Worm (Caenorhabditis elegans) whole organism, young adult: ENCODE results near the gene mab-23.

Experiments used
- B0336.3 ChIP-seq: fragments of 200-800 bp; sonication (Bioruptor generic); IDR thresholded peaks from 2 replicates; pipeline ENCODE4 v1.3.6; 2022; ENCODE audit warnings: missing genetic modification characterization, missing compliant biosample characterization
- D2030.7 ChIP-seq: fragments of 200-800 bp; sonication (Bioruptor generic); IDR thresholded peaks from 2 replicates; pipeline ENCODE4 v1.3.6; 2022; ENCODE audit warnings: missing genetic modification reagents, missing genetic modification characterization, missing compliant biosample characterization
- F23B12.7 ChIP-seq: sonication (generic microtip); optimal IDR thresholded peaks from 2 replicates; lab custom pipeline; 2017; ENCODE audit warnings: missing genetic modification characterization, mild to moderate bottlenecking, missing compliant biosample characterization, antibody characterized with exemption, moderate library complexity; ENCODE audit not compliant: insufficient read depth
- K12H6.12 ChIP-seq: fragments of 200-800 bp; sonication (Bioruptor generic); optimal IDR thresholded peaks from 2 replicates; lab custom pipeline; 2018; ENCODE audit warnings: mild to moderate bottlenecking, missing genetic modification characterization, missing compliant biosample characterization
- Y53G8AR.9 ChIP-seq: fragments of 200-800 bp; sonication (Bioruptor generic); conservative IDR thresholded peaks from 2 replicates; pipeline ENCODE4 v1.3.6; 2022; ENCODE audit warnings: missing genetic modification reagents, missing genetic modification characterization, missing compliant biosample characterization
- bed-2 ChIP-seq: fragments of 200-800 bp; sonication (Bioruptor generic); IDR thresholded peaks from 2 replicates; pipeline ENCODE4 v1.3.6; 2022; ENCODE audit warnings: missing genetic modification reagents, missing genetic modification characterization, missing compliant biosample characterization
- ceh-27 ChIP-seq: fragments of 200-800 bp; sonication (Bioruptor generic); optimal IDR thresholded peaks from 2 replicates; lab custom pipeline; 2018; ENCODE audit warnings: mild to moderate bottlenecking, missing genetic modification characterization, moderate library complexity, missing compliant biosample characterization
- ceh-91 ChIP-seq: fragments of 200-800 bp; sonication (Bioruptor generic); IDR thresholded peaks from 2 replicates; pipeline ENCODE4 v1.3.6; 2022; ENCODE audit warnings: missing genetic modification reagents, missing genetic modification characterization, missing compliant biosample characterization
- die-1 ChIP-seq: sonication (generic microtip); optimal IDR thresholded peaks from 2 replicates; lab custom pipeline; 2016; ENCODE audit warnings: missing genotype, mild to moderate bottlenecking, missing genetic modification characterization, missing compliant biosample characterization
- dox-1 ChIP-seq: fragments of 200-800 bp; sonication (Bioruptor generic); IDR thresholded peaks from 2 replicates; pipeline ENCODE4 v1.3.6; 2022; ENCODE audit warnings: missing genetic modification reagents, missing genetic modification characterization, missing compliant biosample characterization
- egl-18 ChIP-seq: fragments of 200-800 bp; sonication (Bioruptor generic); IDR thresholded peaks from 2 replicates; pipeline ENCODE4 v1.3.6; 2022; ENCODE audit warnings: missing genetic modification reagents, missing genetic modification characterization, missing compliant biosample characterization
- egl-44 ChIP-seq: fragments of 200-800 bp; sonication (Bioruptor generic); IDR thresholded peaks from 2 replicates; pipeline ENCODE4 v1.3.6; 2022; ENCODE audit warnings: missing genetic modification reagents, missing genetic modification characterization, missing compliant biosample characterization
- egrh-3 ChIP-seq: fragments of 200-800 bp; sonication (Bioruptor generic); IDR thresholded peaks from 2 replicates; pipeline ENCODE4 v1.3.6; 2022; ENCODE audit warnings: missing genetic modification reagents, missing genetic modification characterization, missing compliant biosample characterization
- ets-4 ChIP-seq: fragments of 200-800 bp; sonication (Bioruptor generic); optimal IDR thresholded peaks from 2 replicates; lab custom pipeline; 2018; ENCODE audit warnings: mild to moderate bottlenecking, missing genetic modification characterization, missing compliant biosample characterization
- hlh-26 ChIP-seq: fragments of 200-800 bp; sonication (Bioruptor generic); conservative IDR thresholded peaks from 2 replicates; pipeline ENCODE4 v1.3.6; 2022; ENCODE audit warnings: missing genetic modification reagents, missing genetic modification characterization, missing compliant biosample characterization
- hmg-1.2 ChIP-seq: fragments of 200-800 bp; sonication (Bioruptor generic); IDR thresholded peaks from 2 replicates; pipeline ENCODE4 v1.3.6; 2022; ENCODE audit warnings: missing genetic modification reagents, missing genetic modification characterization, missing compliant biosample characterization
- hmg-20 ChIP-seq: fragments of 200-800 bp; sonication (Bioruptor generic); IDR thresholded peaks from 2 replicates; pipeline ENCODE4 v1.3.6; 2022; ENCODE audit warnings: missing genetic modification reagents, missing genetic modification characterization, missing compliant biosample characterization
- hrde-1 ChIP-seq: sonication (generic microtip); optimal IDR thresholded peaks from 2 replicates; lab custom pipeline; 2016; ENCODE audit warnings: missing genetic modification characterization, mild to moderate bottlenecking, missing compliant biosample characterization, moderate library complexity, missing genotype, missing genetic modification reagents, borderline replicate concordance
- lag-1 ChIP-seq: fragments of 200-800 bp; sonication (Bioruptor generic); IDR thresholded peaks from 2 replicates; pipeline ENCODE4 v1.3.6; 2022; ENCODE audit warnings: missing genetic modification reagents, missing genetic modification characterization, missing compliant biosample characterization
- lin-35 ChIP-seq, 3 experiments: fragments of 150-350 bp in 2 of 3; sonication (generic microtip) in 1 of 3; optimal IDR thresholded peaks; 2 replicates each; lab custom pipeline; 2014 to 2018; ENCODE audit warnings: missing biosample characterization in 3 of 3, missing genetic modification characterization in 3 of 3, missing genetic modification reagents in 3 of 3
- mes-4 ChIP-seq: sonication (generic microtip); optimal IDR thresholded peaks from 2 replicates; lab custom pipeline; 2016; ENCODE audit warnings: missing genotype, missing genetic modification characterization, missing compliant biosample characterization
- nfya-2 ChIP-seq: fragments of 200-800 bp; sonication (Bioruptor generic); IDR thresholded peaks from 2 replicates; pipeline ENCODE4 v1.3.6; 2022; ENCODE audit warnings: missing genetic modification reagents, missing genetic modification characterization, missing compliant biosample characterization
- nhr-120 ChIP-seq: fragments of 200-800 bp; sonication (Bioruptor generic); IDR thresholded peaks from 2 replicates; pipeline ENCODE4 v1.3.6; 2022; ENCODE audit warnings: missing genetic modification characterization, missing compliant biosample characterization
- nhr-80 ChIP-seq: sonication (generic microtip); optimal IDR thresholded peaks from 2 replicates; lab custom pipeline; 2016; ENCODE audit warnings: missing genetic modification characterization, missing compliant biosample characterization
- nhr-90 ChIP-seq: sonication (generic microtip); optimal IDR thresholded peaks from 2 replicates; lab custom pipeline; 2016; ENCODE audit warnings: missing genotype, mild to moderate bottlenecking, missing genetic modification characterization, missing compliant biosample characterization
- rcor-1 ChIP-seq: fragments of 200-800 bp; sonication (Bioruptor generic); IDR thresholded peaks from 2 replicates; pipeline ENCODE4 v1.3.6; 2022; ENCODE audit warnings: missing genetic modification reagents, missing genetic modification characterization, missing compliant biosample characterization
- rec-8 ChIP-seq, 2 experiments: sonication (generic microtip); optimal IDR thresholded peaks; 2 replicates each; lab custom pipeline; 2016; ENCODE audit warnings: mild to moderate bottlenecking in 2 of 2, missing genetic modification characterization in 2 of 2, missing genetic modification reagents in 2 of 2, missing genotype in 2 of 2, missing biosample characterization in 1 of 2, missing compliant biosample characterization in 1 of 2, moderate library complexity in 1 of 2
- sea-2 ChIP-seq: fragments of 200-800 bp; sonication (Bioruptor generic); IDR thresholded peaks from 2 replicates; pipeline ENCODE4 v1.3.6; 2022; ENCODE audit warnings: missing genetic modification characterization, missing compliant biosample characterization
- tbx-9 ChIP-seq: sonication (generic microtip); optimal IDR thresholded peaks from 2 replicates; lab custom pipeline; 2016; ENCODE audit warnings: borderline replicate concordance, missing genetic modification characterization, inconsistent platforms, missing compliant biosample characterization
- xnd-1 ChIP-seq: sonication (generic microtip); optimal IDR thresholded peaks from 2 replicates; lab custom pipeline; 2016; ENCODE audit warnings: missing genotype, missing genetic modification reagents, missing genetic modification characterization, missing compliant biosample characterization
- zim-3 ChIP-seq: sonication (generic microtip); optimal IDR thresholded peaks from 2 replicates; lab custom pipeline; 2017; ENCODE audit warnings: mild to moderate bottlenecking, missing genetic modification characterization, moderate library complexity, missing compliant biosample characterization
- ztf-26 ChIP-seq: sonication (generic microtip); optimal IDR thresholded peaks from 2 replicates; lab custom pipeline; 2017; ENCODE audit warnings: missing genetic modification characterization, missing compliant biosample characterization

mab-23 gene

ce11 chrV:10635722-10636121 lies 2.9 kb downstream of the mab-23 start, which contains the start of gene kvs-2:
Gene kvs-2, plus strand, starts transcription at chrV:10636022.
- no peak for TF ChIP-seq nhr-120 (GFP tag; lab: Robert Waterston, UW)
- no peak for TF ChIP-seq ceh-27 (GFP tag; lab: Kevin White, UChicago)

- peak; percentile 96 for TF ChIP-seq hmg-1.2 (GFP tag; lab: Robert Waterston, UW)
- TF ChIP-seq, all 124 proteins: peak for 1; not testable (repeated sequence) for 123
Measured at ce11 chrV:10638515-10638914, 5.7 kb downstream of the mab-23 start.

ce11 chrV:10640977-10641376 lies 8.1 kb downstream of the mab-23 start:
- TF ChIP-seq ceh-91 (no peak), egrh-3 (GFP tag; lab: Robert Waterston, UW) (no peak)

ce11 chrV:10647043-10647611 lies 14.3 kb downstream of the mab-23 start, which contains the start of the genes C32C4.3 and C32C4.16:
Gene C32C4.3, minus strand, starts transcription at chrV:10647143.
Gene C32C4.16, plus strand, starts transcription at chrV:10647561.
- no peak for TF ChIP-seq tbx-9 (tag; lab: Kevin White, UChicago)
- no peak for TF ChIP-seq bed-2 (GFP tag; lab: Robert Waterston, UW)
- no peak for TF ChIP-seq lin-35 (GFP tag; optimal IDR thresholded peaks at IDR 0.05; lab: Kevin White, UChicago)
- TF ChIP-seq dox-1 (GFP tag; lab: Robert Waterston, UW) = no peak
- TF ChIP-seq ztf-26 (tag; lab: Kevin White, UChicago) = no peak
- no peak for TF ChIP-seq ets-4 (GFP tag; lab: Kevin White, UChicago)
- no peak for TF ChIP-seq mes-4 (tag; lab: Kevin White, UChicago)
- no peak for TF ChIP-seq die-1 (tag; lab: Kevin White, UChicago)
- no peak for TF ChIP-seq xnd-1 (tag; lab: Kevin White, UChicago)
- no peak for TF ChIP-seq egl-44 (GFP tag; lab: Robert Waterston, UW)
- no peak for TF ChIP-seq D2030.7 (GFP tag; lab: Robert Waterston, UW)
- no peak for TF ChIP-seq hmg-20 (GFP tag; lab: Robert Waterston, UW)
- no peak for TF ChIP-seq hmg-1.2 (GFP tag; lab: Robert Waterston, UW)
- TF ChIP-seq, all 124 proteins: peak for 0

ce11 chrV:10648146-10648545 lies 15.3 kb downstream of the mab-23 start, which contains the start of gene aqp-6:
Gene aqp-6, plus strand, starts transcription at chrV:10648446.
- TF ChIP-seq dox-1 (GFP tag; lab: Robert Waterston, UW) (no peak), sea-2 (no peak), zim-3 (no peak), rec-8 (tag; optimal IDR thresholded peaks at IDR 0.05; lab: Kevin White, UChicago) (no peak), die-1 (tag; lab: Kevin White, UChicago) (no peak), hlh-26 (GFP tag; lab: Robert Waterston, UW) (no peak), nhr-80 (tag; lab: Kevin White, UChicago) (no peak), Y53G8AR.9 (GFP tag; lab: Robert Waterston, UW) (no peak), K12H6.12 (tag; lab: Kevin White, UChicago) (no peak), hrde-1 (no peak), nhr-90 (tag; lab: Kevin White, UChicago) (no peak), nfya-2 (GFP tag; lab: Robert Waterston, UW) (no peak), F23B12.7 (tag; lab: Kevin White, UChicago) (no peak)

ce11 chrV:10654165-10654564 lies 21.3 kb downstream of the mab-23 start, which contains the start of gene ugt-35:
Gene ugt-35, minus strand, starts transcription at chrV:10654265.
- TF ChIP-seq hrde-1 (no peak), rcor-1 (no peak), lag-1 (GFP tag; lab: Robert Waterston, UW) (no peak), B0336.3 (GFP tag; lab: Robert Waterston, UW) (no peak), egl-18 (GFP tag; lab: Robert Waterston, UW) (no peak)
